Fruit fly (Drosophila melanogaster) whole organism, embryonic: ENCODE results near the gene AstA-R1.
A peak's percentile ranks its signal among the peaks of the same experiment; 100 is the strongest.

Experiments
- Aef1 ChIP-seq: fragments of 200-800 bp; sonication (Bioruptor generic); IDR thresholded peaks from 3 replicates; pipeline ENCODE4 v1.3.6; 2022; ENCODE audit warnings: missing biosample characterization, missing genetic modification characterization
- BEAF-32 ChIP-seq: fragments of 200-800 bp; sonication (Bioruptor generic); optimal IDR thresholded peaks from 3 replicates; lab custom pipeline; 2017; ENCODE audit warnings: missing biosample characterization, missing genetic modification characterization, mild to moderate bottlenecking, moderate library complexity, missing genetic modification reagents
- Bteb2 ChIP-seq: fragments of 200-800 bp; sonication (Bioruptor generic); optimal IDR thresholded peaks from 2 replicates; lab custom pipeline; 2016; ENCODE audit warnings: missing biosample characterization, missing genetic modification characterization
- CG10147 ChIP-seq: fragments of 200-800 bp; sonication (Bioruptor generic); optimal IDR thresholded peaks from 2 replicates; lab custom pipeline; 2019; ENCODE audit warnings: missing biosample characterization, mild to moderate bottlenecking, missing genetic modification characterization, moderate library complexity
- CG10979 ChIP-seq: fragments of 200-800 bp; sonication (Bioruptor generic); optimal IDR thresholded peaks from 2 replicates; lab custom pipeline; 2018; ENCODE audit warnings: missing biosample characterization, mild to moderate bottlenecking, missing genetic modification characterization, moderate library complexity
- CG11723 ChIP-seq: fragments of 200-800 bp; sonication (Bioruptor generic); optimal IDR thresholded peaks from 2 replicates; lab custom pipeline; 2017; ENCODE audit warnings: missing biosample characterization, mild to moderate bottlenecking, missing genetic modification characterization
- CG1233 ChIP-seq: fragments of 200-800 bp; sonication (Bioruptor generic); optimal IDR thresholded peaks from 4 replicates; lab custom pipeline; 2018; ENCODE audit warnings: missing biosample characterization, mild to moderate bottlenecking, missing genetic modification characterization
- CG12659 ChIP-seq: fragments of 200-800 bp; sonication (Bioruptor generic); optimal IDR thresholded peaks from 3 replicates; lab custom pipeline; 2017; ENCODE audit warnings: mild to moderate bottlenecking, missing biosample characterization, missing genetic modification reagents, missing genetic modification characterization
- CG13624 ChIP-seq: fragments of 200-800 bp; sonication (Bioruptor generic); optimal IDR thresholded peaks from 2 replicates; lab custom pipeline; 2016; ENCODE audit warnings: missing biosample characterization, missing genetic modification characterization
- CG14441 ChIP-seq: fragments of 200-800 bp; sonication (Bioruptor generic); IDR thresholded peaks from 2 replicates; pipeline ENCODE4 v1.3.6; 2022; ENCODE audit warnings: missing biosample characterization, missing genetic modification characterization
- CG15073 ChIP-seq: fragments of 200-800 bp; sonication (Bioruptor generic); optimal IDR thresholded peaks from 2 replicates; lab custom pipeline; 2016; ENCODE audit warnings: missing biosample characterization, missing genetic modification characterization
- CG1603 ChIP-seq: fragments of 200-800 bp; sonication (Bioruptor generic); optimal IDR thresholded peaks from 2 replicates; lab custom pipeline; 2019; ENCODE audit warnings: missing biosample characterization, mild to moderate bottlenecking, missing genetic modification characterization, moderate library complexity
- CG18262 ChIP-seq: fragments of 200-800 bp; optimal IDR thresholded peaks from 3 replicates; lab custom pipeline; 2019; ENCODE audit warnings: missing biosample characterization, mild to moderate bottlenecking, missing genetic modification characterization, moderate library complexity
- CG3065 ChIP-seq: fragments of 200-800 bp; sonication (Bioruptor generic); optimal IDR thresholded peaks from 2 replicates; lab custom pipeline; 2016; ENCODE audit warnings: missing biosample characterization, missing genetic modification characterization
- CG9727 ChIP-seq: fragments of 200-800 bp; sonication (Bioruptor generic); optimal IDR thresholded peaks from 3 replicates; lab custom pipeline; 2017; ENCODE audit warnings: missing biosample characterization, mild to moderate bottlenecking, missing genetic modification characterization
- CkIIα-i1 ChIP-seq: fragments of 200-800 bp; sonication (Bioruptor generic); IDR thresholded peaks from 2 replicates; pipeline ENCODE4 v1.3.6; 2022; ENCODE audit warnings: missing biosample characterization, missing genetic modification characterization
- Fer2 ChIP-seq: fragments of 200-800 bp; sonication (Bioruptor generic); optimal IDR thresholded peaks from 2 replicates; lab custom pipeline; 2018; ENCODE audit warnings: missing biosample characterization, mild to moderate bottlenecking, missing genetic modification characterization, moderate library complexity
- Gsc ChIP-seq: fragments of 200-800 bp; sonication (Bioruptor generic); IDR thresholded peaks from 2 replicates; pipeline ENCODE4 v1.3.6; 2022; ENCODE audit warnings: missing biosample characterization, missing genetic modification characterization
- HLHmδ ChIP-seq: fragments of 200-800 bp; sonication (Bioruptor generic); optimal IDR thresholded peaks from 2 replicates; lab custom pipeline; 2018; ENCODE audit warnings: missing biosample characterization, mild to moderate bottlenecking, missing genetic modification characterization, moderate library complexity
- Hmx ChIP-seq: fragments of 200-800 bp; sonication (Bioruptor generic); optimal IDR thresholded peaks from 2 replicates; lab custom pipeline; 2016; ENCODE audit warnings: missing biosample characterization, missing genetic modification characterization
- Ravus ChIP-seq: fragments of 200-800 bp; sonication (Bioruptor generic); IDR thresholded peaks from 2 replicates; pipeline ENCODE4 v1.3.6; 2022; ENCODE audit warnings: missing biosample characterization, missing genetic modification characterization
- Rfx ChIP-seq: fragments of 200-800 bp; sonication (Bioruptor generic); IDR thresholded peaks from 2 replicates; pipeline ENCODE4 v1.3.6; 2022; ENCODE audit warnings: missing biosample characterization, missing genetic modification characterization
- Ssrp ChIP-seq: fragments of 200-800 bp; sonication (Bioruptor generic); optimal IDR thresholded peaks from 2 replicates; lab custom pipeline; 2018; ENCODE audit warnings: missing biosample characterization, mild to moderate bottlenecking, missing genetic modification characterization, moderate library complexity
- TFAM ChIP-seq: fragments of 200-800 bp; sonication (Bioruptor generic); optimal IDR thresholded peaks from 2 replicates; lab custom pipeline; 2017; ENCODE audit warnings: missing biosample characterization, missing genetic modification characterization, inconsistent platforms
- ap ChIP-seq: fragments of 200-800 bp; sonication (Bioruptor generic); IDR thresholded peaks from 2 replicates; pipeline ENCODE4 v1.3.6; 2022; ENCODE audit warnings: missing biosample characterization, missing genetic modification characterization
- bbx ChIP-seq: fragments of 200-800 bp; sonication (Bioruptor generic); IDR thresholded peaks from 2 replicates; pipeline ENCODE4 v1.3.6; 2022; ENCODE audit warnings: missing biosample characterization, missing genetic modification characterization; ENCODE audit not compliant: partially characterized antibody
- chinmo ChIP-seq: fragments of 200-800 bp; sonication (Bioruptor generic); IDR thresholded peaks from 4 replicates; pipeline ENCODE4 v1.3.6; 2022; ENCODE audit warnings: missing biosample characterization, missing genetic modification characterization; ENCODE audit not compliant: partially characterized antibody
- dmrt99B ChIP-seq: fragments of 200-800 bp; sonication (Bioruptor generic); optimal IDR thresholded peaks from 2 replicates; lab custom pipeline; 2018; ENCODE audit warnings: missing biosample characterization, mild to moderate bottlenecking, missing genetic modification characterization, moderate library complexity
- dpn ChIP-seq, 2 experiments: fragments of 200-800 bp; sonication (Bioruptor generic); optimal IDR thresholded peaks; 3 replicates each; lab custom pipeline; 2016; ENCODE audit warnings: missing biosample characterization in 2 of 2, missing genetic modification characterization in 2 of 2
- ems ChIP-seq: fragments of 200-800 bp; sonication (Bioruptor generic); optimal IDR thresholded peaks from 3 replicates; lab custom pipeline; 2016; ENCODE audit warnings: missing biosample characterization, missing genetic modification characterization
- en ChIP-seq: fragments of 200-800 bp; sonication (Bioruptor generic); optimal IDR thresholded peaks from 2 replicates; lab custom pipeline; 2016; ENCODE audit warnings: missing biosample characterization, missing genetic modification characterization
- eyg ChIP-seq: fragments of 200-800 bp; sonication (Bioruptor generic); optimal IDR thresholded peaks from 3 replicates; lab custom pipeline; 2016; ENCODE audit warnings: missing biosample characterization, missing genetic modification characterization
- gfzf ChIP-seq: fragments of 200-800 bp; sonication (Bioruptor generic); optimal IDR thresholded peaks from 2 replicates; lab custom pipeline; 2016; ENCODE audit warnings: missing biosample characterization, mild to moderate bottlenecking, missing genetic modification characterization, moderate library complexity
- h ChIP-seq: fragments of >200 bp; optimal IDR thresholded peaks from 2 replicates; lab custom pipeline; 2017
- her ChIP-seq: fragments of 200-800 bp; sonication (Bioruptor generic); optimal IDR thresholded peaks from 2 replicates; lab custom pipeline; 2016; ENCODE audit warnings: missing biosample characterization, missing genetic modification characterization
- ind ChIP-seq: fragments of 200-800 bp; sonication (Bioruptor generic); optimal IDR thresholded peaks from 3 replicates; lab custom pipeline; 2016; ENCODE audit warnings: missing biosample characterization, missing genetic modification characterization
- jumu ChIP-seq: fragments of 200-800 bp; sonication (Bioruptor generic); optimal IDR thresholded peaks from 3 replicates; lab custom pipeline; 2016; ENCODE audit warnings: missing biosample characterization, missing genetic modification characterization
- ken ChIP-seq: fragments of 200-800 bp; sonication (Bioruptor generic); IDR thresholded peaks from 3 replicates; pipeline ENCODE4 v1.3.6; 2022; ENCODE audit warnings: missing biosample characterization, missing genetic modification characterization
- lmd ChIP-seq: fragments of 200-800 bp; sonication (Bioruptor generic); IDR thresholded peaks from 2 replicates; pipeline ENCODE4 v1.3.6; 2022; ENCODE audit warnings: missing biosample characterization, missing genetic modification characterization
- org-1 ChIP-seq: fragments of 200-800 bp; sonication (Bioruptor generic); optimal IDR thresholded peaks from 2 replicates; lab custom pipeline; 2017; ENCODE audit warnings: missing biosample characterization, missing genetic modification characterization
- p53 ChIP-seq: fragments of 200-800 bp; sonication (Bioruptor generic); optimal IDR thresholded peaks from 2 replicates; lab custom pipeline; 2016; ENCODE audit warnings: missing biosample characterization, missing genetic modification characterization
- pb ChIP-seq: fragments of 200-800 bp; sonication (Bioruptor generic); optimal IDR thresholded peaks from 3 replicates; lab custom pipeline; 2016; ENCODE audit warnings: missing biosample characterization, missing genetic modification characterization
- psq ChIP-seq: fragments of 200-800 bp; sonication (Bioruptor generic); optimal IDR thresholded peaks from 2 replicates; lab custom pipeline; 2017; ENCODE audit warnings: missing biosample characterization, missing genetic modification characterization
- sima ChIP-seq: fragments of 200-800 bp; sonication (Bioruptor generic); optimal IDR thresholded peaks from 2 replicates; lab custom pipeline; 2016; ENCODE audit warnings: missing biosample characterization, missing genetic modification characterization
- tio ChIP-seq: fragments of 200-800 bp; sonication (Bioruptor generic); optimal IDR thresholded peaks from 2 replicates; lab custom pipeline; 2017; ENCODE audit warnings: missing biosample characterization, missing genetic modification characterization, inconsistent platforms
- toy ChIP-seq: fragments of 200-800 bp; sonication (Bioruptor generic); IDR thresholded peaks from 2 replicates; pipeline ENCODE4 v1.3.6; 2022; ENCODE audit warnings: missing biosample characterization, missing genetic modification characterization
- trem ChIP-seq: fragments of 200-800 bp; optimal IDR thresholded peaks from 3 replicates; lab custom pipeline; 2019; ENCODE audit warnings: missing biosample characterization, mild to moderate bottlenecking, missing genetic modification characterization, moderate library complexity
- tx ChIP-seq: fragments of 200-800 bp; sonication (Bioruptor generic); optimal IDR thresholded peaks from 2 replicates; lab custom pipeline; 2016; ENCODE audit warnings: missing biosample characterization, missing genetic modification characterization
- unc-4 ChIP-seq: fragments of 200-800 bp; sonication (Bioruptor generic); IDR thresholded peaks from 2 replicates; pipeline ENCODE4 v1.3.6; 2022; ENCODE audit warnings: missing biosample characterization, missing genetic modification characterization; ENCODE audit not compliant: partially characterized antibody
- z ChIP-seq: fragments of 200-800 bp; sonication (Bioruptor generic); IDR thresholded peaks from 3 replicates; pipeline ENCODE4 v1.3.6; 2022; ENCODE audit warnings: missing biosample characterization, missing genetic modification characterization

The AstA-R1 gene

DNA sequence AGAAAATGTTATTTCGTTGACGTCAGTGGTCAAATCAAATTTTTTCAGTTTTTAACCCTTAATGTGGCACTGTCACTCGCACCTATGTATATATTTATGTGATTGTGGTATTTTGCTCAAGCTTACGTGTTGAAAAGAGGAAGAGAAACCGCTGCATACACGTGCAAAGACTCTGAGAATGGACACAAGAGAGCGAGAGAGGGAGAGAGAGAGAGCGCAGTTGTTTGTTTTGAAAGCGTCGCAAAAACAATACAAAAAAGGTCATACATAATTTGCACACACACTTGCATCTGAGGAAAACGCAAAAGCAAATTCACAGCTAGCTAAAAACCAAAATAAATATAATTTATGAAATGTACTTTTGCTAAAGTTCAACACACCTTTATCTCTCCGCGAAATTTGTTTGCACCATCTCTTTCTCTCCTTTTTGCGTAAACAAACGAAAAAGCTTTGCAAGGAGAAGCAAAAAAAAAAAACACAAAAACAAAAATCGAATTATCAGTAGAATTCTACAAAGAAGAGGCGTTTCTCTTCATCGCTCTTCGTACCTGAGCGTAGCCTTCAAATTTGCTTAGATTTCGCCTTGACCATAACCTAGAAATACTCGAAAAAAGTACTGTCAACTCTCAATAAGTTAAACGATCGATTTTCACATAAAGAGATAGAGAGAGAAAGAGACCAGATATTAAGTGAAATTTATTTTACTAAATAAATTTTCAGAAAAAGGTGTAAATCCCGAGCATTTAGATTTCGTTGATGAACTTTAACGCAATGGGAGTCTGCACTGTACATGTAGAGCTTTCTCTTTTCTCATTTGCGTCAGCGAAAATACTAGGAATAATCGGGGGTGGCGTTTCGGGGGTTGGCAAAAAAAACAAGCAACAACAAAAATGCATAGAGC, 98.0 kb downstream of the AstA-R1 start:
- TF ChIP-seq Gsc: no peak
- peak; percentile 24 for TF ChIP-seq jumu (GFP tag; lab: Kevin White, UChicago)
- TF ChIP-seq CG10979 (tag; lab: Kevin White, UChicago): no peak
- no peak for TF ChIP-seq Fer2
- TF ChIP-seq Bteb2 (GFP tag; lab: Kevin White, UChicago): no peak
- no peak for TF ChIP-seq unc-4 (GFP tag; lab: Robert Waterston, UW)
- TF ChIP-seq TFAM (GFP tag; lab: Kevin White, UChicago): no peak
- no peak for TF ChIP-seq BEAF-32
- no peak; the same call in 1 of the 2 replicates for TF ChIP-seq Ravus (GFP tag; lab: Robert Waterston, UW)
- TF ChIP-seq her (GFP tag; lab: Kevin White, UChicago): peak; percentile 9
- peak; percentile 25 for TF ChIP-seq ind (GFP tag; lab: Kevin White, UChicago)
- peak; percentile 71 for TF ChIP-seq lmd (GFP tag; lab: Robert Waterston, UW)
- TF ChIP-seq CG1233: no peak
- TF ChIP-seq org-1 (GFP tag; lab: Kevin White, UChicago): no peak
- no peak for TF ChIP-seq en
- peak; percentile 59 for TF ChIP-seq CG14441 (GFP tag; lab: Robert Waterston, UW)
- TF ChIP-seq z (GFP tag; lab: Robert Waterston, UW): no peak
- TF ChIP-seq CkIIα-i1 (GFP tag; lab: Robert Waterston, UW): no peak
- peak; percentile 25 for TF ChIP-seq dmrt99B (tag; lab: Kevin White, UChicago)
- peak; percentile 21 for TF ChIP-seq tio (GFP tag; lab: Kevin White, UChicago)
- TF ChIP-seq CG18262: no peak
- no peak for TF ChIP-seq CG15073 (GFP tag; lab: Kevin White, UChicago)
- TF ChIP-seq tx (GFP tag; lab: Kevin White, UChicago): peak; percentile 11
- no peak for TF ChIP-seq CG12659 (GFP tag; lab: Kevin White, UChicago)
- no peak for TF ChIP-seq CG3065 (GFP tag; lab: Kevin White, UChicago)
- no peak for TF ChIP-seq sima (GFP tag; lab: Kevin White, UChicago)
- peak; percentile 51; the same call in 2 of the 3 replicates for TF ChIP-seq Aef1 (GFP tag; lab: Robert Waterston, UW)
- TF ChIP-seq CG1603 (tag; lab: Kevin White, UChicago): no peak
- TF ChIP-seq CG13624 (GFP tag; lab: Kevin White, UChicago): peak; percentile 59
- TF ChIP-seq eyg (GFP tag; lab: Kevin White, UChicago): no peak
- no peak for TF ChIP-seq trem (tag; lab: Kevin White, UChicago)
- TF ChIP-seq gfzf (GFP tag; lab: Kevin White, UChicago): no peak
- peak; percentile 39 for TF ChIP-seq Hmx (GFP tag; lab: Kevin White, UChicago)
- TF ChIP-seq psq (GFP tag; lab: Kevin White, UChicago): no peak
- peak; percentile 70; the same call in 2 of the 3 replicates for TF ChIP-seq ken (GFP tag; lab: Robert Waterston, UW)
- TF ChIP-seq bbx (GFP tag; lab: Robert Waterston, UW): no peak
- peak in 1 of 2 experiments; percentile 47 for TF ChIP-seq dpn (GFP tag; optimal IDR thresholded peaks at IDR 0.05; lab: Kevin White, UChicago)
- TF ChIP-seq toy (GFP tag; lab: Robert Waterston, UW): 0 out of 2 replicates have a peak, but pooled peaks have one; percentile 17
- TF ChIP-seq CG9727: peak; percentile 37
- no peak for TF ChIP-seq ap
- no peak for TF ChIP-seq pb (GFP tag; lab: Kevin White, UChicago)
- TF ChIP-seq Ssrp (tag; lab: Kevin White, UChicago): no peak
- peak; percentile 69; the same call in 2 of the 4 replicates for TF ChIP-seq chinmo (GFP tag; lab: Robert Waterston, UW)
- peak; percentile 78 for TF ChIP-seq Rfx
- no peak for TF ChIP-seq CG11723
- TF ChIP-seq h (lab: Kevin White, UChicago): no peak
- TF ChIP-seq HLHmδ (GFP tag; lab: Kevin White, UChicago): no peak
- no peak for TF ChIP-seq p53 (GFP tag; lab: Kevin White, UChicago)
- TF ChIP-seq CG10147 (GFP tag; lab: Kevin White, UChicago): no peak
- no peak for TF ChIP-seq ems
